Worm (Caenorhabditis elegans) whole organism, L1 larva: Measurements from ENCODE around the gene F42A8.1.

ENCODE experiments used
- aly-2 ChIP-seq: fragments of 150-350 bp; optimal IDR thresholded peaks from 2 replicates; lab custom pipeline; 2014; ENCODE audit warnings: missing biosample characterization, missing genetic modification characterization
- ama-1 ChIP-seq: fragments of 150-350 bp; optimal IDR thresholded peaks from 2 replicates; lab custom pipeline; 2014
- ceh-8 ChIP-seq: fragments of 200-800 bp; sonication (Bioruptor generic); optimal IDR thresholded peaks from 2 replicates; lab custom pipeline; 2018; ENCODE audit warnings: mild to moderate bottlenecking, missing genetic modification characterization, moderate library complexity, missing compliant biosample characterization
- lsy-2 ChIP-seq, 2 experiments: fragments of 150-350 bp; optimal IDR thresholded peaks; 2 replicates each; lab custom pipeline; 2014; ENCODE audit warnings: missing biosample characterization in 2 of 2, missing genetic modification characterization in 2 of 2
- nhr-11 ChIP-seq: fragments of 150-350 bp; optimal IDR thresholded peaks from 2 replicates; lab custom pipeline; 2014; ENCODE audit warnings: missing biosample characterization, missing genetic modification characterization
- nhr-12 ChIP-seq: sonication (generic microtip); optimal IDR thresholded peaks from 2 replicates; lab custom pipeline; 2017; ENCODE audit warnings: missing biosample characterization, missing genetic modification characterization
- tlp-1 ChIP-seq: fragments of 150-350 bp; optimal IDR thresholded peaks from 2 replicates; lab custom pipeline; 2014; ENCODE audit warnings: missing biosample characterization, missing genetic modification characterization
- unc-86 ChIP-seq: sonication (generic microtip); optimal IDR thresholded peaks from 2 replicates; lab custom pipeline; 2016; ENCODE audit warnings: missing genetic modification characterization, missing compliant biosample characterization
- ztf-11 ChIP-seq, 2 experiments: sonication (generic microtip); optimal IDR thresholded peaks; 2 replicates each; lab custom pipeline; 2016 to 2017; ENCODE audit warnings: missing genetic modification characterization in 2 of 2, missing biosample characterization in 1 of 2, missing compliant biosample characterization in 1 of 2

DNA sequence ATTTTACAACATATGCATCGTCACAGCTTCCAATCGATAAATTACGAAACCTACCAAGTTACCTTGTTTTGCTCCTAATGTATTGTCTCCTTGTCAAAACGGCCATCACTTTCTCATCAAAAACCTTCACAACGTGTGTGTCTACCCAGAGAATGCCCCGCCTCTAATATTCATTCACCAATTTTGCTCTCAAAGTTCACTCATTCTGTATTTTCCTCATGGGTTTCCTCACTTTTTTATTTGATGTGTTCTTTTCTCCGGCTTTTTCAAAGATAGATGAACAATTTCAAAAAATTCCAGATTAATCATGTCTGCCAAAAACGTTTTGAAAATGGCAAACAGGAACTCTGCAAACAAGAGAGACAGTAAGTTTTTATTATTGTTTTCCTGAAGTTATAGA, 38.9 kb upstream of the F42A8.1 start, which contains the start of gene C06C3.7:
- no peak for TF ChIP-seq lsy-2 (tag; optimal IDR thresholded peaks at IDR 0.05; lab: Kevin White, UChicago)
- TF ChIP-seq unc-86 (tag; lab: Kevin White, UChicago): no peak
- TF ChIP-seq nhr-11: no peak
- no peak for TF ChIP-seq ztf-11 (tag; optimal IDR thresholded peaks at IDR 0.05; lab: Kevin White, UChicago)
- no peak for TF ChIP-seq aly-2 (tag; lab: Kevin White, UChicago)
- no peak for TF ChIP-seq ceh-8
- TF ChIP-seq ama-1 (lab: Kevin White, UChicago): no peak
- no peak for TF ChIP-seq tlp-1
- no peak for TF ChIP-seq nhr-12
